Fruit fly (Drosophila melanogaster) whole organism, prepupa: Measurements from ENCODE around the gene CG12229.

ENCODE experiments used
- Blimp-1 ChIP-seq: fragments of 200-800 bp; sonication (Bioruptor generic); optimal IDR thresholded peaks from 3 replicates; lab custom pipeline; 2017; ENCODE audit warnings: missing biosample characterization, missing genetic modification characterization, mild to moderate bottlenecking, moderate library complexity, missing genetic modification reagents
- CG11902 ChIP-seq: fragments of 200-800 bp; sonication (Bioruptor generic); optimal IDR thresholded peaks from 3 replicates; lab custom pipeline; 2016; ENCODE audit warnings: missing biosample characterization, missing genetic modification characterization
- CG16779 ChIP-seq: fragments of 200-800 bp; sonication (Bioruptor generic); optimal IDR thresholded peaks from 3 replicates; lab custom pipeline; 2017; ENCODE audit warnings: missing biosample characterization, mild to moderate bottlenecking, missing genetic modification characterization
- CG6854 ChIP-seq: fragments of 200-800 bp; sonication (Bioruptor generic); optimal IDR thresholded peaks from 2 replicates; lab custom pipeline; 2017; ENCODE audit warnings: missing biosample characterization, mild to moderate bottlenecking, missing genetic modification characterization
- Eip93F ChIP-seq: fragments of 200-800 bp; sonication (Bioruptor generic); optimal IDR thresholded peaks from 2 replicates; lab custom pipeline; 2016; ENCODE audit warnings: missing biosample characterization, mild to moderate bottlenecking, missing genetic modification characterization
- Hr39 ChIP-seq: fragments of 200-800 bp; sonication (Bioruptor generic); optimal IDR thresholded peaks from 2 replicates; lab custom pipeline; 2016; ENCODE audit warnings: missing biosample characterization, missing genetic modification characterization
- Sox102F ChIP-seq: fragments of 200-800 bp; sonication (Bioruptor generic); optimal IDR thresholded peaks from 2 replicates; lab custom pipeline; 2016; ENCODE audit warnings: missing biosample characterization, mild to moderate bottlenecking, missing genetic modification characterization
- eg ChIP-seq: fragments of 200-800 bp; sonication (Bioruptor generic); IDR thresholded peaks from 3 replicates; pipeline ENCODE4 v1.3.6; 2022; ENCODE audit warnings: missing biosample characterization, missing genetic modification characterization
- vri ChIP-seq: fragments of 200-800 bp; sonication (Bioruptor generic); optimal IDR thresholded peaks from 3 replicates; lab custom pipeline; 2016; ENCODE audit warnings: missing biosample characterization, mild to moderate bottlenecking, missing genetic modification characterization

- no peak for TF ChIP-seq CG16779 (tag; lab: Kevin White, UChicago)
- TF ChIP-seq Hr39 (GFP tag; lab: Kevin White, UChicago) = no peak
- no peak for TF ChIP-seq Blimp-1
- TF ChIP-seq Eip93F (GFP tag; lab: Kevin White, UChicago) = no peak
- TF ChIP-seq Sox102F (GFP tag; lab: Kevin White, UChicago) = no peak
- no peak for TF ChIP-seq vri (GFP tag; lab: Kevin White, UChicago)
- TF ChIP-seq CG11902 (GFP tag; lab: Kevin White, UChicago) = no peak
- TF ChIP-seq CG6854 (GFP tag; lab: Kevin White, UChicago) = no peak
- no peak for TF ChIP-seq eg
These were observed 45.1 kb downstream of the CG12229 start for dm6 chr3L:17391132-17391531.
